Fruit fly (Drosophila melanogaster) whole organism, embryonic: ENCODE measurements around the gene CG3984.

Experiments used
- Atf6 ChIP-seq: fragments of 200-800 bp; sonication (Bioruptor generic); IDR thresholded peaks from 2 replicates; pipeline ENCODE4 v1.3.6; 2022; ENCODE audit warnings: missing biosample characterization, missing genetic modification characterization
- CG12236 ChIP-seq: fragments of 200-800 bp; sonication (Bioruptor generic); optimal IDR thresholded peaks from 2 replicates; lab custom pipeline; 2016; ENCODE audit warnings: missing biosample characterization, missing genetic modification characterization
- CG12769 ChIP-seq: fragments of 200-800 bp; sonication (Bioruptor generic); optimal IDR thresholded peaks from 2 replicates; lab custom pipeline; 2019; ENCODE audit warnings: missing biosample characterization, mild to moderate bottlenecking, missing genetic modification characterization, moderate library complexity
- CG13894 ChIP-seq: fragments of 200-800 bp; sonication (Bioruptor generic); optimal IDR thresholded peaks from 3 replicates; lab custom pipeline; 2018; ENCODE audit warnings: missing biosample characterization, mild to moderate bottlenecking, missing genetic modification characterization, moderate library complexity
- CG14667 ChIP-seq: fragments of 200-800 bp; sonication (Bioruptor generic); IDR thresholded peaks from 2 replicates; pipeline ENCODE4 v1.3.6; 2022; ENCODE audit warnings: missing biosample characterization, missing genetic modification characterization
- CG17328 ChIP-seq: fragments of 200-800 bp; sonication (Bioruptor generic); IDR thresholded peaks from 2 replicates; pipeline ENCODE4 v1.3.6; 2022; ENCODE audit warnings: missing biosample characterization, missing genetic modification characterization
- CG2199 ChIP-seq: fragments of 200-800 bp; sonication (Bioruptor generic); IDR thresholded peaks from 3 replicates; pipeline ENCODE4 v1.3.6; 2022; ENCODE audit warnings: missing biosample characterization, missing genetic modification characterization
- CG30403 ChIP-seq: fragments of 200-800 bp; sonication (Bioruptor generic); optimal IDR thresholded peaks from 3 replicates; lab custom pipeline; 2016; ENCODE audit warnings: missing biosample characterization, missing genetic modification characterization
- CG34422 ChIP-seq: fragments of 200-800 bp; sonication (Bioruptor generic); IDR thresholded peaks from 3 replicates; pipeline ENCODE4 v1.3.6; 2022; ENCODE audit warnings: missing biosample characterization, missing genetic modification characterization
- CG4820 ChIP-seq: fragments of 200-800 bp; sonication (Bioruptor generic); optimal IDR thresholded peaks from 3 replicates; lab custom pipeline; 2016; ENCODE audit warnings: missing biosample characterization, missing genetic modification characterization
- CG5245 ChIP-seq: fragments of 200-800 bp; sonication (Bioruptor generic); optimal IDR thresholded peaks from 3 replicates; lab custom pipeline; 2016; ENCODE audit warnings: missing biosample characterization, missing genetic modification characterization
- CG5953 ChIP-seq: fragments of 200-800 bp; sonication (Bioruptor generic); IDR thresholded peaks from 2 replicates; pipeline ENCODE4 v1.3.6; 2022; ENCODE audit warnings: missing biosample characterization, missing genetic modification characterization
- CG9609 ChIP-seq: fragments of 200-800 bp; sonication (Bioruptor generic); optimal IDR thresholded peaks from 3 replicates; lab custom pipeline; 2016; ENCODE audit warnings: missing biosample characterization, missing genetic modification characterization
- CHES-1-like ChIP-seq: fragments of 200-800 bp; sonication (Bioruptor generic); optimal IDR thresholded peaks from 2 replicates; lab custom pipeline; 2016; ENCODE audit warnings: missing biosample characterization, missing genetic modification characterization
- Camta ChIP-seq: fragments of 200-800 bp; sonication (Bioruptor generic); optimal IDR thresholded peaks from 2 replicates; lab custom pipeline; 2016; ENCODE audit warnings: missing biosample characterization, missing genetic modification characterization
- CkIIα-i1 ChIP-seq: fragments of 200-800 bp; sonication (Bioruptor generic); IDR thresholded peaks from 2 replicates; pipeline ENCODE4 v1.3.6; 2022; ENCODE audit warnings: missing biosample characterization, missing genetic modification characterization
- Dip2 ChIP-seq: fragments of 200-800 bp; sonication (Bioruptor generic); IDR thresholded peaks from 2 replicates; pipeline ENCODE4 v1.3.6; 2022; ENCODE audit warnings: missing biosample characterization, missing genetic modification characterization
- Dip3 ChIP-seq: fragments of 200-800 bp; sonication (Bioruptor generic); optimal IDR thresholded peaks from 3 replicates; lab custom pipeline; 2016; ENCODE audit warnings: missing biosample characterization, missing genetic modification characterization
- Dref ChIP-seq: fragments of 200-800 bp; sonication (Bioruptor generic); IDR thresholded peaks from 2 replicates; pipeline ENCODE4 v1.3.6; 2022; ENCODE audit warnings: missing biosample characterization, missing genetic modification characterization
- H2.0 ChIP-seq: fragments of 200-800 bp; sonication (Bioruptor generic); IDR thresholded peaks from 2 replicates; pipeline ENCODE4 v1.3.6; 2022; ENCODE audit warnings: missing biosample characterization, missing genetic modification characterization
- HLH3B ChIP-seq: fragments of 200-800 bp; sonication (Bioruptor generic); IDR thresholded peaks from 2 replicates; pipeline ENCODE4 v1.3.6; 2022; ENCODE audit warnings: missing biosample characterization, missing genetic modification characterization
- HLHmδ ChIP-seq: fragments of 200-800 bp; sonication (Bioruptor generic); optimal IDR thresholded peaks from 2 replicates; lab custom pipeline; 2018; ENCODE audit warnings: missing biosample characterization, mild to moderate bottlenecking, missing genetic modification characterization, moderate library complexity
- Max ChIP-seq: fragments of 200-800 bp; sonication (Bioruptor generic); optimal IDR thresholded peaks from 2 replicates; lab custom pipeline; 2016; ENCODE audit warnings: missing biosample characterization, mild to moderate bottlenecking, missing genetic modification characterization
- Myb ChIP-seq: fragments of 200-800 bp; sonication (Bioruptor generic); optimal IDR thresholded peaks from 2 replicates; lab custom pipeline; 2016; ENCODE audit warnings: missing biosample characterization, missing genetic modification characterization
- NFAT ChIP-seq: fragments of 200-800 bp; sonication (Bioruptor generic); IDR thresholded peaks from 2 replicates; pipeline ENCODE4 v1.3.6; 2022; ENCODE audit warnings: missing biosample characterization, missing genetic modification characterization
- Spps ChIP-seq: fragments of 200-800 bp; sonication (Bioruptor generic); optimal IDR thresholded peaks from 2 replicates; lab custom pipeline; 2018; ENCODE audit warnings: missing biosample characterization, mild to moderate bottlenecking, missing genetic modification characterization
- Taf1 ChIP-seq: fragments of 200-800 bp; sonication (Bioruptor generic); IDR thresholded peaks from 2 replicates; pipeline ENCODE4 v1.3.6; 2022; ENCODE audit warnings: missing biosample characterization, missing genetic modification characterization
- Vsx1 ChIP-seq: fragments of 200-800 bp; sonication (Bioruptor generic); optimal IDR thresholded peaks from 2 replicates; lab custom pipeline; 2017; ENCODE audit warnings: missing biosample characterization, mild to moderate bottlenecking, missing genetic modification characterization, missing genetic modification reagents
- bcd ChIP-seq: fragments of 200-800 bp; sonication (Bioruptor generic); optimal IDR thresholded peaks from 2 replicates; lab custom pipeline; 2017; ENCODE audit warnings: missing biosample characterization, mild to moderate bottlenecking, missing genetic modification characterization
- bsh ChIP-seq, 2 experiments: fragments of 200-800 bp; sonication (Bioruptor generic); optimal IDR thresholded peaks; 2 replicates each; lab custom pipeline; 2017 to 2018; ENCODE audit warnings: mild to moderate bottlenecking in 2 of 2, missing biosample characterization in 2 of 2, missing genetic modification characterization in 2 of 2, moderate library complexity in 1 of 2
- cwo ChIP-seq: fragments of 200-800 bp; sonication (Bioruptor generic); optimal IDR thresholded peaks from 3 replicates; lab custom pipeline; 2017; ENCODE audit warnings: missing biosample characterization, missing genetic modification characterization, mild to moderate bottlenecking, moderate library complexity, missing genetic modification reagents
- da ChIP-seq: fragments of 200-800 bp; sonication (Bioruptor generic); optimal IDR thresholded peaks from 2 replicates; lab custom pipeline; 2016; ENCODE audit warnings: missing biosample characterization, missing genetic modification characterization
- dysf ChIP-seq: fragments of 200-800 bp; sonication (Bioruptor generic); IDR thresholded peaks from 3 replicates; pipeline ENCODE4 v1.3.6; 2022; ENCODE audit warnings: missing biosample characterization, missing genetic modification characterization
- fd102C ChIP-seq: fragments of 200-800 bp; sonication (Bioruptor generic); optimal IDR thresholded peaks from 2 replicates; lab custom pipeline; 2018; ENCODE audit warnings: missing biosample characterization, mild to moderate bottlenecking, missing genetic modification characterization, moderate library complexity
- fd64A ChIP-seq: fragments of 200-800 bp; sonication (Bioruptor generic); optimal IDR thresholded peaks from 3 replicates; lab custom pipeline; 2018; ENCODE audit warnings: missing biosample characterization, mild to moderate bottlenecking, missing genetic modification characterization
- gro ChIP-seq: fragments of 200-800 bp; sonication (Bioruptor generic); optimal IDR thresholded peaks from 2 replicates; lab custom pipeline; 2016; ENCODE audit warnings: missing biosample characterization, missing genetic modification characterization
- gsb-n ChIP-seq: fragments of 200-800 bp; sonication (Bioruptor generic); optimal IDR thresholded peaks from 3 replicates; lab custom pipeline; 2018; ENCODE audit warnings: missing biosample characterization, mild to moderate bottlenecking, missing genetic modification characterization
- hkb ChIP-seq, 2 experiments: fragments of 200-800 bp in 1 of 2; fragments of >200 bp in 1 of 2; sonication (Bioruptor generic) in 1 of 2; IDR thresholded peaks in 1 of 2; optimal IDR thresholded peaks in 1 of 2; 2 replicates each; pipeline versions ENCODE4 v1.3.6 to Lab custom; 2017 to 2022; ENCODE audit warnings: missing biosample characterization in 1 of 2, missing genetic modification characterization in 1 of 2
- inv ChIP-seq: fragments of 200-800 bp; sonication (Bioruptor generic); IDR thresholded peaks from 2 replicates; pipeline ENCODE4 v1.3.6; 2022; ENCODE audit warnings: missing biosample characterization, missing genetic modification characterization; ENCODE audit not compliant: partially characterized antibody
- lmd ChIP-seq: fragments of 200-800 bp; sonication (Bioruptor generic); IDR thresholded peaks from 2 replicates; pipeline ENCODE4 v1.3.6; 2022; ENCODE audit warnings: missing biosample characterization, missing genetic modification characterization
- maf-S ChIP-seq: fragments of 200-800 bp; sonication (Bioruptor generic); optimal IDR thresholded peaks from 2 replicates; lab custom pipeline; 2016; ENCODE audit warnings: missing biosample characterization, missing genetic modification characterization
- nom ChIP-seq: fragments of 200-800 bp; sonication (Bioruptor generic); optimal IDR thresholded peaks from 2 replicates; lab custom pipeline; 2017; ENCODE audit warnings: missing biosample characterization, missing genetic modification characterization, mild to moderate bottlenecking, moderate library complexity, missing genetic modification reagents
- odd ChIP-seq: fragments of 200-800 bp; sonication (Bioruptor generic); optimal IDR thresholded peaks from 2 replicates; lab custom pipeline; 2017; ENCODE audit warnings: missing biosample characterization, mild to moderate bottlenecking, missing genetic modification characterization
- pnt ChIP-seq: fragments of 200-800 bp; sonication (Bioruptor generic); optimal IDR thresholded peaks from 3 replicates; lab custom pipeline; 2016; ENCODE audit warnings: missing biosample characterization, missing genetic modification characterization
- ro ChIP-seq: fragments of 200-800 bp; sonication (Bioruptor generic); IDR thresholded peaks from 2 replicates; pipeline ENCODE4 v1.3.6; 2022; ENCODE audit warnings: missing biosample characterization, missing genetic modification characterization
- row ChIP-seq: fragments of 200-800 bp; sonication (Bioruptor generic); IDR thresholded peaks from 3 replicates; pipeline ENCODE4 v1.3.6; 2022; ENCODE audit warnings: missing biosample characterization, missing genetic modification characterization
- run ChIP-seq: fragments of 200-800 bp; sonication (Bioruptor generic); optimal IDR thresholded peaks from 3 replicates; lab custom pipeline; 2018; ENCODE audit warnings: missing biosample characterization, mild to moderate bottlenecking, missing genetic modification characterization
- sens-2 ChIP-seq: fragments of 200-800 bp; sonication (Bioruptor generic); IDR thresholded peaks from 2 replicates; pipeline ENCODE4 v1.3.6; 2022; ENCODE audit warnings: missing biosample characterization, missing genetic modification characterization
- stc ChIP-seq: fragments of 200-800 bp; sonication (Bioruptor generic); IDR thresholded peaks from 2 replicates; pipeline ENCODE4 v1.3.6; 2022; ENCODE audit warnings: missing biosample characterization, missing genetic modification characterization
- vvl ChIP-seq: fragments of 200-800 bp; sonication (Bioruptor generic); IDR thresholded peaks from 2 replicates; pipeline ENCODE4 v1.3.6; 2022; ENCODE audit warnings: missing biosample characterization, missing genetic modification characterization

The CG3984 gene

dm6 chr3R:15139010-15139815 is 2.3 kb downstream of the CG3984 start (continued):
- TF ChIP-seq CG13894 (tag; lab: Kevin White, UChicago) = no peak
- TF ChIP-seq CG12769 (tag; lab: Kevin White, UChicago) = no peak
- no peak; the same call in 1 of the 2 replicates for TF ChIP-seq HLH3B
- no peak for TF ChIP-seq H2.0 (GFP tag; lab: Robert Waterston, UW)
- peak; percentile 77 for TF ChIP-seq Vsx1 (GFP tag; lab: Kevin White, UChicago)
- no peak for TF ChIP-seq CG14667
- no peak for TF ChIP-seq nom (GFP tag; lab: Kevin White, UChicago)
- TF ChIP-seq Dip3 (GFP tag; lab: Kevin White, UChicago) = peak; percentile 42
- peak; percentile 51; the same call in 1 of the 2 replicates for TF ChIP-seq Atf6 (GFP tag; lab: Robert Waterston, UW)
- TF ChIP-seq pnt (GFP tag; lab: Kevin White, UChicago) = no peak
- peak; percentile 29 for TF ChIP-seq CG9609 (GFP tag; lab: Kevin White, UChicago)
- no peak for TF ChIP-seq Spps (tag; lab: Kevin White, UChicago)
- no peak for TF ChIP-seq fd64A (GFP tag; lab: Kevin White, UChicago)
- TF ChIP-seq gsb-n (tag; lab: Kevin White, UChicago) = no peak
- TF ChIP-seq sens-2 = no peak
- no peak for TF ChIP-seq run (tag; lab: Kevin White, UChicago)
- TF ChIP-seq CG34422 (GFP tag; lab: Robert Waterston, UW) = no peak
- TF ChIP-seq row (GFP tag; lab: Robert Waterston, UW) = peak; percentile 70
- TF ChIP-seq bsh (GFP tag; optimal IDR thresholded peaks at IDR 0.05; lab: Kevin White, UChicago) = peak in 1 of 2 experiments; percentile 34
- TF ChIP-seq fd102C (GFP tag; lab: Kevin White, UChicago) = no peak
- TF ChIP-seq Taf1 (GFP tag; lab: Robert Waterston, UW) = no peak
- TF ChIP-seq Dref (GFP tag; lab: Robert Waterston, UW) = no peak
- no peak for TF ChIP-seq gro (GFP tag; lab: Kevin White, UChicago)
- TF ChIP-seq CHES-1-like (GFP tag; lab: Kevin White, UChicago) = peak; percentile 21
- TF ChIP-seq CG5953 = no peak
- no peak for TF ChIP-seq inv (GFP tag; lab: Robert Waterston, UW)
- TF ChIP-seq vvl = no peak
- TF ChIP-seq CG30403 (GFP tag; lab: Kevin White, UChicago) = peak; percentile 36
- no peak for TF ChIP-seq CG2199 (GFP tag; lab: Robert Waterston, UW)
- TF ChIP-seq dysf (GFP tag; lab: Robert Waterston, UW) = 0 out of 3 replicates have a peak, but pooled peaks have one; percentile 21
- TF ChIP-seq stc = no peak
- no peak for TF ChIP-seq cwo
- no peak for TF ChIP-seq CG5245 (GFP tag; lab: Kevin White, UChicago)
- no peak for TF ChIP-seq odd (GFP tag; lab: Kevin White, UChicago)
- TF ChIP-seq ro = no peak
- 0 out of 2 replicates have a peak, but pooled peaks have one; percentile 9 for TF ChIP-seq Dip2
- TF ChIP-seq CG17328 = 0 out of 2 replicates have a peak, but pooled peaks have one; percentile 7
- TF ChIP-seq CG4820 (GFP tag; lab: Kevin White, UChicago) = no peak
- no peak for TF ChIP-seq CkIIα-i1 (GFP tag; lab: Robert Waterston, UW)
- TF ChIP-seq bcd (GFP tag; lab: Kevin White, UChicago) = peak; percentile 10
- no peak for TF ChIP-seq Myb (GFP tag; lab: Kevin White, UChicago)
- TF ChIP-seq lmd = 0 out of 2 replicates have a peak, but pooled peaks have one; percentile 20
- no peak for TF ChIP-seq hkb (optimal IDR thresholded peaks at IDR 0.05; lab: Kevin White, UChicago)
- TF ChIP-seq hkb (GFP tag; IDR thresholded peaks at IDR 0.05; lab: Robert Waterston, UW) = no peak
- no peak for TF ChIP-seq NFAT
- TF ChIP-seq da (GFP tag; lab: Kevin White, UChicago) = no peak
- peak; percentile 19 for TF ChIP-seq Camta (GFP tag; lab: Kevin White, UChicago)
- no peak for TF ChIP-seq HLHmδ (GFP tag; lab: Kevin White, UChicago)
- TF ChIP-seq Max = no peak
- no peak for TF ChIP-seq CG12236 (GFP tag; lab: Kevin White, UChicago)
- no peak for TF ChIP-seq maf-S (GFP tag; lab: Kevin White, UChicago)
